Worm (Caenorhabditis elegans): ENCODE measurements around the gene T19C4.1.

DNA sequence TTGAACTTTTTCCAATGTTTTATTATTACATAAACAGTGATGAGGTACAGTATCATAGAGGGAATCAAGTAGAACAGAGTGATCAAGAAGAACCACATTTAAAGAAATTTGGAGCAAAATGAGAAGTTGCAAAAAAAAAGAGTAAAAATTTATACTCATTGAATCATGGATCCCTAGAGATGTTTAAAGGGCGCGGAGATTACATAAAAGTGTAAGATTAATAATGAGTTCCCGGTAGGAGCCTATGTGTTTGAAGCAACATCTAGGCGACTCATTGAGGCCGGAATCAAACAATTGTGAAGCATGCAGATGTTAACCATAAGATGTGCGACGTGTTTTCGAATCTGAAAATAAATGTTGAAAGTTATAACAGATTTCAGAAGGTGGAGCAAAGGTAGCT is 2.8 kb downstream of the T19C4.1 start, which contains the start of gene srg-39:
- TF ChIP-seq unc-62 (GFP tag; optimal IDR thresholded peaks at IDR 0.05 in 1 of 2) = no peak
- no peak for TF ChIP-seq unc-62 (tag; optimal IDR thresholded peaks at IDR 0.05)
- no peak for TF ChIP-seq hif-1 (tag; optimal IDR thresholded peaks at IDR 0.05)
- no peak for TF ChIP-seq jun-1 (tag; optimal IDR thresholded peaks at IDR 0.05)
- no peak for TF ChIP-seq nhr-25 (tag; optimal IDR thresholded peaks at IDR 0.05; ENCODE audit: borderline replicate concordance, insufficient read depth)
- no peak for TF ChIP-seq dpl-1 (GFP tag; optimal IDR thresholded peaks at IDR 0.05)
- no peak for TF ChIP-seq zfp-2 (tag; optimal IDR thresholded peaks at IDR 0.05)
- TF ChIP-seq pqm-1 (tag; optimal IDR thresholded peaks at IDR 0.05) = no peak
- no peak for TF ChIP-seq T26A8.4 (GFP tag; IDR thresholded peaks at IDR 0.05)
- TF ChIP-seq nhr-11 (tag; optimal IDR thresholded peaks at IDR 0.05) = no peak

Measured in whole organism, L4 larva.